Worm (Caenorhabditis elegans): Measurements from ENCODE around the gene srx-133.

srx-133 gene

DNA sequence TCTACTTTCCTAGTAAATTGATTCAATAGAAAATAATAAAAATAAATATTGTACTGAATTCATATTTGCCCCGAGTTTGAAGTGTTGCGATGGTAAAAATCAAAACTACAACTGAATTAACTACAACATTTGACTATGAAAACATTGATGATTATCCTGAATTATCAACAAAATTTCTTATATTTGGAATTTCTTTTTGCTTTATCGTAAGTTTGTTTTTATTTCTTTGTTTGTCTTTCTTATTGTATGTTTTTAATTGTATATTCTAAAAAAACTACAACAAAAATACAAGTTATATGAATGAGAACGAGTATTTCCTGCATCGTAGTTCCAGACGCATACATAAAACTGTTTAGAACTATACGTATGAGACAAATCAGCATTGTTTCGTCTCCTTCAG is 11.3 kb upstream of the srx-133 start, which contains the start of gene srx-128:
srx-128 (plus strand) TSS at position 301 of the 400 bp plus-strand sequence.
- TF ChIP-seq nhr-12 (tag; optimal IDR thresholded peaks at IDR 0.05) (no peak), aly-2 (tag; optimal IDR thresholded peaks at IDR 0.05) (no peak), C34F6.9 (tag; optimal IDR thresholded peaks at IDR 0.05) (no peak), gmeb-1 (tag; optimal IDR thresholded peaks at IDR 0.05) (no peak), F13H6.1 (tag; optimal IDR thresholded peaks at IDR 0.05) (no peak), ztf-1 (GFP tag; conservative IDR thresholded peaks at IDR 0.05) (no peak), mdl-1 (tag; optimal IDR thresholded peaks at IDR 0.05) (no peak), blmp-1 (tag; optimal IDR thresholded peaks at IDR 0.05; ENCODE audit: insufficient read depth) (no peak), ZK546.5 (tag; optimal IDR thresholded peaks at IDR 0.05) (no peak), skn-1 (tag; optimal IDR thresholded peaks at IDR 0.05) (no peak), egl-27 (tag; optimal IDR thresholded peaks at IDR 0.05) (no peak), sem-4 (tag; optimal IDR thresholded peaks at IDR 0.05) (no peak), alr-1 (tag; optimal IDR thresholded peaks at IDR 0.05) (no peak), nhr-11 (tag; optimal IDR thresholded peaks at IDR 0.05) (no peak)

DNA sequence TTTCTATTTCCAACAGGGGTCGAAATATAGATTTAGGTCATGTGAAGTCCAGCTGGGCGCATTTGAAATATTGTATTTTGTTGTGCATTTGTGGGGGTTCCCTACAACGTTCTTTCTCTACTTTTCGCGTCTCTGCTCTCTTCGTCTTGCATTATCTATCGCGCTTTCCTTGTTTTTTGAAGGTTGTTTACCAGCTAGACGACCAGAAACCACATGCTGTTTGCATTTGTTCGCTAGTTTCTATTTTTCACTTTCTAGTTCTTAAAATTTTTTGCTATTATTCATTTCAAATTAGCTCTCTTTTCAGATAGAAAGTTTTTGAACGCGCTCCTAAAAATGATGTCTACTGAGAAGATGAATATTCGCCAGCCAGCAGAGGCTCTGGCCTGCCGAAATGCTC is 9.0 kb upstream of the srx-133 start, which contains the start of gene F55B12.10:
F55B12.10 (plus strand) TSS at position 301 of the 400 bp plus-strand sequence.
- TF ChIP-seq lin-11 (tag; optimal IDR thresholded peaks at IDR 0.05) (no peak), nhr-12 (tag; optimal IDR thresholded peaks at IDR 0.05) (no peak), mbf-1 (tag; optimal IDR thresholded peaks at IDR 0.05) (no peak), mab-5 (tag; optimal IDR thresholded peaks at IDR 0.05) (no peak)

DNA sequence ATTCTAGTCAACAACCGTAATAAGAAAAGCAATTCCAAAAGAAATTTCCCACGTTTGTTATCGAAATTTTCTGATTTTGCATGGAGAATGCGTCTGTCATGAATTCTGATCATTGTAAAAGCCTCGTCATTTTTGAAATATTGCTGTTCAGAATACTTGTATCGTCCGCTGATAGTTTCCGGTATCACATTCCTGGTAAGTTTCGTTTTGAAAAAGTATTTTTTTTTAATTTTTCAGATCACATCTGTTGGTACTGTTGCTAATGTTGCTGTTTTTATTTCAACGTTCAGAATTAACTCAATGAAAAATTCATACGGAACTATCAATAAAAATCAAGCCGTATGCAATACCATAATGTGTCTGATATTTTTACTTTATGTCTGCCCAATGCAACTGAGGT is 7.6 kb upstream of the srx-133 start, which contains the start of gene srx-17:
srx-17 (plus strand) TSS at position 301 of the 400 bp plus-strand sequence.
- TF ChIP-seq R02D3.7 (tag; optimal IDR thresholded peaks at IDR 0.05) (no peak), sma-3 (GFP tag; optimal IDR thresholded peaks at IDR 0.05) (no peak), elt-3 (tag; optimal IDR thresholded peaks at IDR 0.05) (no peak), lsy-2 (tag; optimal IDR thresholded peaks at IDR 0.05) (no peak), sem-4 (tag; optimal IDR thresholded peaks at IDR 0.05) (no peak)

DNA sequence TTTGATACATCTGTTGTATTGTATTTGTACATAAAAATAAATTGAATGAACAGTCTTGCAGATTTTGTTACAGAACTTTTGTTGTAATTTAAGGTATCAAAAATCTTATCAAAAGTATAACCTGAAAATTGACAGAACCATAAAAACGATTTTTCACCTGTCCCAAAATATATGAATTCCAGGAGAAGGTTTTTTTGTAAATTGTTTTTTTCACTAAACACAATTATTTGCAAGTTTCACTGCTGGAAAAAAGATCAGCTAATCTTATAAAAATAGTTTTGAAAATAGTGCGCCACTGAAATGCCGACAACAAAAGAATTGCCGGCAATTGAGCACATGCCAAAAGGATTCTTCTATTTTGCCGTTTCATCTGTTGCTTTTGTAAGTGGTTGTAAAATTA is 5.3 kb upstream of the srx-133 start, which contains the start of gene srx-130:
srx-130 (plus strand) TSS at position 301 of the 400 bp plus-strand sequence.
- TF ChIP-seq C34F6.9 (tag; optimal IDR thresholded peaks at IDR 0.05) (no peak), aly-2 (tag; optimal IDR thresholded peaks at IDR 0.05) (no peak), F13H6.1 (tag; optimal IDR thresholded peaks at IDR 0.05) (no peak), lin-39 (tag; optimal IDR thresholded peaks at IDR 0.05) (no peak), nhr-12 (tag; optimal IDR thresholded peaks at IDR 0.05) (no peak), mab-5 (tag; optimal IDR thresholded peaks at IDR 0.05) (no peak), skn-1 (tag; optimal IDR thresholded peaks at IDR 0.05) (no peak)

DNA sequence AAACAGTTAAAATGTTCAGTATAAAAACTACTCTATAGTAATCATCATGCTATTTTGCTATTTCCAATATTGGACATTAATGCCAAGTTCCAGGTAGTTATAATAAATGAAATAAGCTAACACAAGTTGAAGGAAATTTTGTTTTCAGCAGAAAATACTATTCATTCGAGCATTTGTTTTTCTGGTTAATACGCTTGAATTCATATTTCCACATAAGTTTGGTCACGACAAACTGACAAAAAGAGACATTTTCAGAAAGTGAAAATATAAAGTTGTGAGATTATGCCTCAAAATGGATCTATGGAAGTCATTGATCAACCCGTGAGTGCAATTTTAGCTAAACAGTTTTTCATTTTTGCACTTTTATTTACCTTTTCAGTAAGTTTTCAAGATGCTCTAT is 3.3 kb upstream of the srx-133 start, which contains the start of gene srx-131:
srx-131 (plus strand) TSS at position 301 of the 400 bp plus-strand sequence.
- TF ChIP-seq mbf-1 (tag; optimal IDR thresholded peaks at IDR 0.05): no peak
- no peak for TF ChIP-seq egl-27 (tag; optimal IDR thresholded peaks at IDR 0.05)
- no peak for TF ChIP-seq lin-39 (tag; optimal IDR thresholded peaks at IDR 0.05)
- TF ChIP-seq mab-5 (tag; optimal IDR thresholded peaks at IDR 0.05): no peak
- TF ChIP-seq unc-62 (GFP tag; optimal IDR thresholded peaks at IDR 0.05): no peak
- no peak for TF ChIP-seq lsy-2 (tag; optimal IDR thresholded peaks at IDR 0.05)
- no peak for TF ChIP-seq nhr-6 (tag; optimal IDR thresholded peaks at IDR 0.05)
- no peak for TF ChIP-seq nhr-21 (tag; optimal IDR thresholded peaks at IDR 0.05)
- TF ChIP-seq blmp-1 (tag; optimal IDR thresholded peaks at IDR 0.05; ENCODE audit: insufficient read depth): no peak
- TF ChIP-seq unc-39 (tag; optimal IDR thresholded peaks at IDR 0.05): no peak

DNA sequence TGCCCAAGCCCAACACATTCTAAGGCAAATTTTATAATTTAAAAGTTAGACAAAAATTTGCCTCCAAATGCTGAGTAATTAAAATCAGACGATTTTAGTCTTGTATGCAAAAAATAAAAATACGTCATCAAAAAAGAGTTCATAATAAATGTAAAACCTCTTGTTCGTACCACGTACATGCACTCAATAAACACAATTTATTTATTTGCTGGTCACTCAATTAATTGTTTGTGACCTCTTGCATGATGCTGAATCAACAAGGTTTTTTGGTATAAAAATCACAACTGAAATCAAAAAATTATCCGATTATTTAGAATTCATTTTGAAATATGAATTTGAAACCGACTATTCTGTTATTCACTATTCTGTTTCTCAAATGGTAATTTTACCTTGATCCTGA is 1.7 kb downstream of the srx-133 start, which contains the start of gene hpx-2:
hpx-2 (plus strand) TSS at position 301 of the 400 bp plus-strand sequence.
- TF ChIP-seq nhr-25 (tag; optimal IDR thresholded peaks at IDR 0.05) (no peak), nhr-237 (tag; optimal IDR thresholded peaks at IDR 0.05) (no peak), sma-3 (GFP tag; optimal IDR thresholded peaks at IDR 0.05) (no peak), C34F6.9 (tag; optimal IDR thresholded peaks at IDR 0.05) (no peak), nhr-77 (tag; optimal IDR thresholded peaks at IDR 0.05) (no peak), ztf-4 (tag; optimal IDR thresholded peaks at IDR 0.05) (no peak), elt-1 (tag; optimal IDR thresholded peaks at IDR 0.05) (no peak), nhr-23 (tag; optimal IDR thresholded peaks at IDR 0.05) (no peak), aly-2 (tag; optimal IDR thresholded peaks at IDR 0.05) (no peak), mdl-1 (tag; optimal IDR thresholded peaks at IDR 0.05) (no peak), crh-2 (tag; optimal IDR thresholded peaks at IDR 0.05) (no peak), nhr-129 (tag; optimal IDR thresholded peaks at IDR 0.05) (no peak), nhr-10 (tag; optimal IDR thresholded peaks at IDR 0.05) (no peak), ceh-82 (tag; optimal IDR thresholded peaks at IDR 0.05) (no peak)
